Fruit fly (Drosophila melanogaster): Measurements from ENCODE around the gene CG34288.
A peak's percentile ranks its signal among the peaks of the same experiment; 100 is the strongest.

Gene CG34288

DNA sequence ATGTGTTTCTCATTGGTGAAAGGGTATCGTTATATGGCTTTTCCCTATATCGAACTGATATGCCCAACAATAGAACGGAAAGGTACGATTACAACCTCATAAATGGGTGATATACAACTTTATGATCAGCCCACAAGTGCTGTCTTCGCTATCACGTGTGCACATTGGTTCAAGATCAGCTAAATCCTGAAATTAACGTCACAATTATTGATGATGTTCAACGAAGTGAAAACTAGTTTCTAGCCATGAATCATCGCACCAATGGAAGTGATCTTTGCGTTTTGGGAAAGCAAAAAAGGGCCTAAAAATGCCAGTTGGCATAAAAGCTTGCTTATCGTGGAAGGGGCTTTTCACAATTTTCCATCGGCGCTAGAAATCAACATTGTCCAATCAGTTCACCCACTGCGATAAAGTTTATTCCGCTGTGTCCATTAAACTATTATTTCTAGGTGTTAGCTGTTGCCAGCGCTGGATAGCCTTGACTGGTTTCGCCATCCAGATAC is 17.6 kb upstream of the CG34288 start, which contains the start of gene CG7054:
Gene CG7054, plus strand, starts transcription at position 375 of the 503 bp plus-strand sequence.
- TF ChIP-seq CG6163 (GFP tag; IDR thresholded peaks at IDR 0.05) (no peak), CG3032 (tag; optimal IDR thresholded peaks at IDR 0.05) (no peak), fd85E (GFP tag; optimal IDR thresholded peaks at IDR 0.05) (no peak), Blimp-1 (GFP tag; optimal IDR thresholded peaks at IDR 0.05) (no peak), OdsH (GFP tag; optimal IDR thresholded peaks at IDR 0.05) (no peak), Eip75B (GFP tag; optimal IDR thresholded peaks at IDR 0.05) (no peak), CG6854 (GFP tag; optimal IDR thresholded peaks at IDR 0.05) (no peak), Eip78C (GFP tag) (peak; percentile 76), fd59A (GFP tag; optimal IDR thresholded peaks at IDR 0.05) (no peak), acj6 (GFP tag; optimal IDR thresholded peaks at IDR 0.05) (no peak), CG10669 (GFP tag; optimal IDR thresholded peaks at IDR 0.05) (no peak), CG7368 (GFP tag; optimal IDR thresholded peaks at IDR 0.05) (no peak), fkh (GFP tag; optimal IDR thresholded peaks at IDR 0.05) (no peak), dac (GFP tag; optimal IDR thresholded peaks at IDR 0.05) (no peak), Sox14 (GFP tag; optimal IDR thresholded peaks at IDR 0.05) (peak; percentile 19), Hr38 (GFP tag; optimal IDR thresholded peaks at IDR 0.05) (no peak), Ets21C (GFP tag; optimal IDR thresholded peaks at IDR 0.05) (no peak), CG6792 (GFP tag; optimal IDR thresholded peaks at IDR 0.05) (no peak), Gug (GFP tag; IDR thresholded peaks at IDR 0.05) (0 out of 2 replicates have a peak, but pooled peaks have one; percentile 13), CG10631 (GFP tag; optimal IDR thresholded peaks at IDR 0.05) (no peak), esn (GFP tag; optimal IDR thresholded peaks at IDR 0.05) (peak; percentile 40), CG15336 (GFP tag; IDR thresholded peaks at IDR 0.05) (no peak), pdm3 (GFP tag; optimal IDR thresholded peaks at IDR 0.05) (no peak), CG32006 (GFP tag; optimal IDR thresholded peaks at IDR 0.05) (no peak), Smox (GFP tag; optimal IDR thresholded peaks at IDR 0.05) (no peak), CG8632 (GFP tag; optimal IDR thresholded peaks at IDR 0.05) (no peak), Lpt (GFP tag; optimal IDR thresholded peaks at IDR 0.05) (no peak), net (GFP tag; optimal IDR thresholded peaks at IDR 0.05) (no peak), vri (GFP tag; optimal IDR thresholded peaks at IDR 0.05) (no peak), CG8319 (GFP tag; optimal IDR thresholded peaks at IDR 0.05) (no peak), topi (GFP tag; optimal IDR thresholded peaks at IDR 0.05) (no peak), CG34406 (GFP tag; optimal IDR thresholded peaks at IDR 0.05) (no peak)

DNA sequence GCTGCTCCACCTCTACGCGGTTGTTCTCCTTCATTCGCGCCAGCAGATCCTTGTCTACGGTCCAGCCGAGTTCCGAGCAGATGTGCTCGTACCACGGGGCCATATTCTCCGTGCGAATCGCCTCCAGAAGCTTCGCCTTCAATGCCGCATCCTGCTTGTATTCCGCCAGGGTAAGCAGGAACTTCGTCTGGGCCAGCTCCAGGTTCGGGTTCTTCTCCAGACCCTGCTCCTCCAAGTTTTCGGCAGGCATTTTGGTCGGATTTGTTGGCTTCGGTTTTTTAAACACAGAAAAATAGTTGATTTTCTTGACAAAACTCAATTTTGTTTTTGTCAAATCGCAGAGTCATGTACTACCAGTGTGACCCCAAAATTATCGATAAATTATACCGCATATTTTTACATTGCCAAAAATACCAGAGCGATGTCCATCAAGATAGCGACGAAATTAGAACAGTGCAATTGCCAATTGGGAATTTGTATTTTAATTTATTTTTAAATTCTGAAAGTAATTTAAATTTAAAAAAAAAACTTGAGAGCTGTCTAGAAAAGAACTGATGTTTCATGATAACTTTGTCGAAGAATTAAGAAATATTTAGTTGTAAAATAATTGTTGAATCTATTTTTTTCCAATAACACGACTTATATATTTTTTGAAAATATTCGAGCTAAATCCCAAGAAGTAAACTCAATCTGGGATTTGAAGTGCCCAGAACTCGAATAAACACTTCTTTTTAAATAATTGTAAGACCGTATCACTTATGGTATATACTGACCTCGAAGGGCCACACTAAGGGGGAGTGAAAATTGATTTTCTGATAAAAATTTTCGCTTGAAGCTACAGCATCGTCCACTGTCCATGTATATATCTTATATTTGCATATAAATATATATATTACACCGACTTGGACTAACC is 14.9 kb upstream of the CG34288 start, which contains the start of the genes Rpn7 and AP-2mu:
Gene Rpn7, minus strand, starts transcription at position 382 of the 913 bp plus-strand sequence.
Gene AP-2mu, plus strand, starts transcription at position 783 of the 913 bp plus-strand sequence.
- TF ChIP-seq CG34406 (GFP tag; optimal IDR thresholded peaks at IDR 0.05) (no peak), esn (GFP tag; optimal IDR thresholded peaks at IDR 0.05) (peak; percentile 12), topi (GFP tag; optimal IDR thresholded peaks at IDR 0.05) (peak; percentile 7), CG6276 (GFP tag; optimal IDR thresholded peaks at IDR 0.05) (no peak), CG7368 (GFP tag; optimal IDR thresholded peaks at IDR 0.05) (no peak), fd59A (GFP tag; optimal IDR thresholded peaks at IDR 0.05) (no peak), svp (GFP tag) (peak; percentile 73), CG10631 (GFP tag; optimal IDR thresholded peaks at IDR 0.05) (peak; percentile 21), Eip78C (GFP tag) (peak; percentile 21)

DNA sequence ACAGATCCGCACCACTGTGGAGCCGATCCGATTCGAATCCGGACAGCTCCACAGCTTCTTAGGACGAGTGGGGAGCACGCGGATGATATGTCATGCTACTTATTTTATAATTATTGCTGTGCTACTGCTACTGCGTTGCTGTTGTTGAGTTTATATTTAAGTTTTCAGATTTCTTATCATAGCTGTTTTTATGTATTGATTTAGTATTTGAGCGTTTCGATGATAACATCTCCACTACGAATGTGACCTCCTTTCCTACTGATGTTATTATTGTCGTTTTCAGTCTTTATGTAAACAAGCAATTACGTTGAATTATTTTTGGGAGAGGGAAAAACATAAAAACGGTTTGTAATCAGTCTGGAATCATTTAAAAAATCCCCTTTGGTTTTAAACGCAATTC is 8.9 kb upstream of the CG34288 start:
- TF ChIP-seq CG4318 (GFP tag; optimal IDR thresholded peaks at IDR 0.05) (no peak), Eip78C (GFP tag) (peak; percentile 15), fkh (GFP tag; optimal IDR thresholded peaks at IDR 0.05) (peak; percentile 25)

All from whole organism, prepupa.